Worm (Caenorhabditis elegans) whole organism, midembryonic: Measurements from ENCODE around the gene clec-75.

Source experiments
- cog-1 ChIP-seq: sonication (generic microtip); optimal IDR thresholded peaks from 2 replicates; lab custom pipeline; 2016; ENCODE audit warnings: missing genetic modification characterization, missing compliant biosample characterization
- med-1 ChIP-seq: sonication (generic microtip); optimal IDR thresholded peaks from 2 replicates; lab custom pipeline; 2017; ENCODE audit warnings: missing genetic modification characterization, mild to moderate bottlenecking, missing compliant biosample characterization, antibody characterized with exemption, missing genetic modification reagents; ENCODE audit not compliant: insufficient read depth
- tab-1 ChIP-seq: fragments of 200-800 bp; sonication (Bioruptor generic); IDR thresholded peaks from 2 replicates; pipeline ENCODE4 v1.3.6; 2022; ENCODE audit warnings: missing genetic modification characterization, missing compliant biosample characterization
- ztf-23 ChIP-seq: fragments of 200-800 bp; sonication (Bioruptor generic); IDR thresholded peaks from 2 replicates; pipeline ENCODE4 v1.3.6; 2022; ENCODE audit warnings: missing genetic modification reagents, missing genetic modification characterization, missing compliant biosample characterization

DNA sequence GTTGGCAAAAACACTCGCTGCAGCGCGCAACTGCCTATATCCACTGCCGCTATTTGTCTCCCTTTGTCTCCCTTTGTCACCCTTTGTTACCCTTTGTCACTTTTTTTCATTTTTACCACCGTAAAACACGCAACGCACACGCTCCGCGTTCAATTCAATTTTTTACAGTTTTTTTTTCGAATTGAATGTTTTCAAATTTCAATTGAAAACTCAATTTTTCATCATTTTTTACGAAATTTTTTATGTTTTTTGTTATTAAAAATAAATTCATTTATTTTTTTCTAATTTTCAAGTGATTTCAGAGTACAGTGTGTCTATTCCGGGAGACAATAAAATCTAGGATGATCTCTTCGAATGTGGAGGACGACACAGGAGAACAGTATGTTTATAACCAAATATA is 17.5 kb upstream of the clec-75 start, which contains the start of gene Y46C8AL.11:
- no peak for TF ChIP-seq med-1 (GFP tag; lab: Kevin White, UChicago)
- no peak for TF ChIP-seq cog-1 (tag; lab: Kevin White, UChicago)
- TF ChIP-seq ztf-23: no peak
- TF ChIP-seq tab-1: no peak
